Worm (Caenorhabditis elegans) whole organism, young adult: ENCODE measurements around the gene Y50D4C.6.

Source experiments
- F49E8.2 ChIP-seq: sonication (generic microtip); optimal IDR thresholded peaks from 3 replicates; lab custom pipeline; 2017; ENCODE audit warnings: missing genetic modification characterization, mild to moderate bottlenecking, missing compliant biosample characterization, antibody characterized with exemption, moderate library complexity; ENCODE audit not compliant: insufficient read depth
- Y79H2A.3 ChIP-seq: fragments of 200-800 bp; sonication (Bioruptor generic); conservative IDR thresholded peaks from 2 replicates; pipeline ENCODE4 v1.3.6; 2022; ENCODE audit warnings: missing genetic modification reagents, missing genetic modification characterization, missing compliant biosample characterization
- ceh-58 ChIP-seq: fragments of 200-800 bp; sonication (Bioruptor generic); IDR thresholded peaks from 2 replicates; pipeline ENCODE4 v1.3.6; 2022; ENCODE audit warnings: missing genetic modification characterization, missing compliant biosample characterization
- gei-17 ChIP-seq: fragments of 200-800 bp; sonication (Bioruptor generic); optimal IDR thresholded peaks from 2 replicates; lab custom pipeline; 2018; ENCODE audit warnings: mild to moderate bottlenecking, missing genetic modification characterization, missing compliant biosample characterization
- nhr-179 ChIP-seq: sonication (generic microtip); optimal IDR thresholded peaks from 2 replicates; lab custom pipeline; 2016; ENCODE audit warnings: mild to moderate bottlenecking, missing genetic modification characterization, missing compliant biosample characterization
- pha-4 ChIP-seq: fragments of 150-350 bp; sonication (generic microtip); optimal IDR thresholded peaks from 2 replicates; lab custom pipeline; 2014; ENCODE audit warnings: missing biosample characterization, missing genetic modification reagents, missing genetic modification characterization
- tlf-1 ChIP-seq: fragments of 200-800 bp; sonication (Bioruptor generic); optimal IDR thresholded peaks from 2 replicates; lab custom pipeline; 2018; ENCODE audit warnings: mild to moderate bottlenecking, missing genetic modification characterization, missing compliant biosample characterization

ce11 chrV:949760-950159 lies at the start of gene Y50D4C.6:
- TF ChIP-seq tlf-1 (GFP tag; lab: Kevin White, UChicago): no peak
- TF ChIP-seq Y79H2A.3 (GFP tag; lab: Robert Waterston, UW): no peak
- no peak for TF ChIP-seq pha-4 (tag; lab: Kevin White, UChicago)
- TF ChIP-seq ceh-58 (GFP tag; lab: Robert Waterston, UW): no peak
- TF ChIP-seq gei-17 (GFP tag; lab: Kevin White, UChicago): no peak
- TF ChIP-seq nhr-179 (tag; lab: Kevin White, UChicago): no peak
- TF ChIP-seq F49E8.2: no peak
